Fruit fly (Drosophila melanogaster) whole organism, wandering third instar larva: Measurements from ENCODE around the gene ppk16.
A peak's percentile ranks its signal among the peaks of the same experiment; 100 is the strongest.

ENCODE experiments used
- Abd-B ChIP-seq: fragments of >200 bp; optimal IDR thresholded peaks from 2 replicates; lab custom pipeline; 2017; ENCODE audit warnings: missing biosample characterization, missing genetic modification characterization
- CG32264 ChIP-seq: fragments of 200-800 bp; sonication (Bioruptor generic); optimal IDR thresholded peaks from 2 replicates; lab custom pipeline; 2016; ENCODE audit warnings: missing biosample characterization, missing genetic modification characterization
- CrebA ChIP-seq: fragments of 200-800 bp; sonication (Bioruptor generic); optimal IDR thresholded peaks from 2 replicates; lab custom pipeline; 2016; ENCODE audit warnings: missing biosample characterization, mild to moderate bottlenecking, missing genetic modification characterization, borderline replicate concordance
- Dif ChIP-seq: fragments of 200-275, 200-300 bp; sonication (Bioruptor generic); optimal IDR thresholded peaks from 2 replicates; lab custom pipeline; 2018; ENCODE audit warnings: missing biosample characterization, missing genetic modification characterization; ENCODE audit not compliant: partially characterized antibody
- GATAd ChIP-seq: sonication (Bioruptor generic); optimal IDR thresholded peaks from 2 replicates; lab custom pipeline; 2016; ENCODE audit warnings: missing biosample characterization, missing genetic modification characterization
- Hnf4 ChIP-seq: fragments of 200-800 bp; sonication (Bioruptor generic); optimal IDR thresholded peaks from 2 replicates; lab custom pipeline; 2016; ENCODE audit warnings: missing biosample characterization, mild to moderate bottlenecking, missing genetic modification characterization
- Hr83 ChIP-seq: fragments of 200-300 bp; sonication (Bioruptor generic); optimal IDR thresholded peaks from 2 replicates; lab custom pipeline; 2016; ENCODE audit warnings: missing biosample characterization, mild to moderate bottlenecking, missing genetic modification characterization, moderate library complexity; ENCODE audit not compliant: poor library complexity, severe bottlenecking
- Jra ChIP-seq: sonication (Bioruptor generic); optimal IDR thresholded peaks from 2 replicates; lab custom pipeline; 2016; ENCODE audit warnings: missing biosample characterization, missing genetic modification characterization
- Mio ChIP-seq: sonication (Bioruptor generic); optimal IDR thresholded peaks from 2 replicates; lab custom pipeline; 2016; ENCODE audit warnings: missing biosample characterization, missing genetic modification characterization
- Myc ChIP-seq: fragments of >200 bp; optimal IDR thresholded peaks from 2 replicates; lab custom pipeline; 2017
- OdsH ChIP-seq: fragments of 200-800 bp; sonication (Bioruptor generic); optimal IDR thresholded peaks from 2 replicates; lab custom pipeline; 2016; ENCODE audit warnings: missing biosample characterization, mild to moderate bottlenecking, missing genetic modification characterization
- Rel ChIP-seq, 2 experiments: fragments of 200-800 bp; sonication (Bioruptor generic) in 1 of 2; optimal IDR thresholded peaks; 2 replicates in 1 of 2; 3 replicates in 1 of 2; lab custom pipeline; 2016 to 2019; ENCODE audit warnings: mild to moderate bottlenecking in 2 of 2, missing biosample characterization in 2 of 2, missing genetic modification characterization in 2 of 2, moderate library complexity in 1 of 2
- br ChIP-seq: fragments of 200-800 bp; sonication (Bioruptor generic); optimal IDR thresholded peaks from 2 replicates; lab custom pipeline; 2016; ENCODE audit warnings: missing biosample characterization, missing genetic modification characterization
- brk ChIP-seq: fragments of 200-800 bp; sonication (Bioruptor generic); optimal IDR thresholded peaks from 2 replicates; lab custom pipeline; 2016; ENCODE audit warnings: missing biosample characterization, mild to moderate bottlenecking, missing genetic modification characterization
- dl ChIP-seq, 2 experiments: fragments of 175-275, 200-275 bp in 1 of 2; fragments of 200-275 bp in 1 of 2; sonication (Bioruptor generic); optimal IDR thresholded peaks; lab custom pipeline; 2018; ENCODE audit warnings: mild to moderate bottlenecking in 2 of 2, missing biosample characterization in 2 of 2, missing genetic modification characterization in 2 of 2, moderate library complexity in 2 of 2; ENCODE audit not compliant: partially characterized antibody in 2 of 2, insufficient read depth in 1 of 2
- dsf ChIP-seq: sonication (Bioruptor generic); optimal IDR thresholded peaks from 2 replicates; lab custom pipeline; 2016; ENCODE audit warnings: missing biosample characterization, missing genetic modification characterization, borderline replicate concordance
- ey ChIP-seq: fragments of 200-800 bp; sonication (Bioruptor generic); optimal IDR thresholded peaks from 2 replicates; lab custom pipeline; 2016; ENCODE audit warnings: missing biosample characterization, missing genetic modification characterization
- foxo ChIP-seq, 2 experiments: fragments of 200-800 bp; sonication (Bioruptor generic); optimal IDR thresholded peaks; 2 replicates in 1 of 2; 3 replicates in 1 of 2; lab custom pipeline; 2016 to 2017; ENCODE audit warnings: missing biosample characterization in 2 of 2, missing genetic modification characterization in 2 of 2
- fru ChIP-seq: fragments of 200-800 bp; sonication (Bioruptor generic); optimal IDR thresholded peaks from 3 replicates; lab custom pipeline; 2016; ENCODE audit warnings: missing biosample characterization, mild to moderate bottlenecking, missing genetic modification characterization
- h ChIP-seq: fragments of 200-800 bp; sonication (Bioruptor generic); optimal IDR thresholded peaks from 3 replicates; lab custom pipeline; 2016; ENCODE audit warnings: missing biosample characterization, mild to moderate bottlenecking, missing genetic modification characterization
- pan ChIP-seq: fragments of >200 bp; optimal IDR thresholded peaks from 2 replicates; lab custom pipeline; 2017
- psq ChIP-seq: fragments of 200-800 bp; sonication (Bioruptor generic); optimal IDR thresholded peaks from 3 replicates; lab custom pipeline; 2017; ENCODE audit warnings: missing biosample characterization, mild to moderate bottlenecking, missing genetic modification characterization, moderate library complexity
- rgr ChIP-seq: fragments of 200-800 bp; sonication (Bioruptor generic); optimal IDR thresholded peaks from 3 replicates; lab custom pipeline; 2016; ENCODE audit warnings: missing biosample characterization, mild to moderate bottlenecking, missing genetic modification characterization
- sage ChIP-seq: fragments of 200-800 bp; sonication (Bioruptor generic); optimal IDR thresholded peaks from 2 replicates; lab custom pipeline; 2016; ENCODE audit warnings: missing biosample characterization, mild to moderate bottlenecking, missing genetic modification characterization
- sv ChIP-seq: fragments of 200-800 bp; sonication (Bioruptor generic); optimal IDR thresholded peaks from 3 replicates; lab custom pipeline; 2016; ENCODE audit warnings: missing biosample characterization, missing genetic modification characterization
- tai ChIP-seq: sonication (Bioruptor generic); optimal IDR thresholded peaks from 2 replicates; lab custom pipeline; 2016; ENCODE audit warnings: missing biosample characterization, missing genetic modification characterization
- woc ChIP-seq: sonication (Bioruptor generic); optimal IDR thresholded peaks from 2 replicates; lab custom pipeline; 2016; ENCODE audit warnings: missing biosample characterization, mild to moderate bottlenecking, missing genetic modification characterization

Gene ppk16

dm6 chr2L:9774980-9775628, at the start of gene ppk16, which contains the start of gene ppk11:
Gene ppk16, minus strand, starts transcription at chr2L:9775030.
Gene ppk11, minus strand, starts transcription at chr2L:9775030.
- TF ChIP-seq Rel (GFP tag; optimal IDR thresholded peaks at IDR 0.05; lab: Kevin White, UChicago) (no peak), Rel (tag; optimal IDR thresholded peaks at IDR 0.05; lab: Kevin White, UChicago) (no peak), tai (GFP tag; lab: Kevin White, UChicago) (no peak), foxo (GFP tag; optimal IDR thresholded peaks at IDR 0.05; lab: Kevin White, UChicago) (no peak), CrebA (GFP tag; lab: Kevin White, UChicago) (no peak), br (GFP tag; lab: Kevin White, UChicago) (no peak), Jra (GFP tag; lab: Kevin White, UChicago) (no peak), Myc (lab: Kevin White, UChicago) (no peak)

DNA sequence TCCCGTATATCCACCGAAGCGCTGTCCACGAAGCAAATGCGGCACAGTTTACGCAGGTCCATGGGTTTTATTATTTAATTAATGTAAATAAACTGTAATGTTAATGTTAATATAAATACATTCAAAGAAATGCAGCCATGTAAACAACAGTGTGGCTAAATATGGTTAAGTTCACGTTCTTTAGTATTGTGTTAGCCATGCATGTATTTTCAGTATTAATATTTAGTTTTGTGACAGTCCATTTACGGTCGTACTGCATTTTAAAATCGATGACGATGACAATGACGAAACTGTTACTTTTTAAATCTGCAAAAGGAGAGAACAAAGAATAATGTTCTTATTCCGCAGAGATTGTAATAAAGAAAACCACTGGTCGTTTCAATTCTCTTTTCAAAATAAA, 18.1 kb upstream of the ppk16 start, which contains the start of gene CG13123:
CG13123 (minus strand) TSS at position 163 of the 400 bp plus-strand sequence.
- TF ChIP-seq brk = peak; percentile 58
- no peak for TF ChIP-seq Hr83
- TF ChIP-seq, all 38 proteins: peak for 1

dm6 chr2L:9790535-9790992, 15.7 kb upstream of the ppk16 start, which contains the start of gene CG4036:
Gene CG4036, plus strand, starts transcription at chr2L:9790882.
- TF ChIP-seq Hnf4 (peak; percentile 18), Rel (GFP tag; optimal IDR thresholded peaks at IDR 0.05; lab: Kevin White, UChicago) (no peak), Rel (tag; optimal IDR thresholded peaks at IDR 0.05; lab: Kevin White, UChicago) (peak; percentile 29), Dif (no peak), Myc (lab: Kevin White, UChicago) (peak; percentile 46)

DNA sequence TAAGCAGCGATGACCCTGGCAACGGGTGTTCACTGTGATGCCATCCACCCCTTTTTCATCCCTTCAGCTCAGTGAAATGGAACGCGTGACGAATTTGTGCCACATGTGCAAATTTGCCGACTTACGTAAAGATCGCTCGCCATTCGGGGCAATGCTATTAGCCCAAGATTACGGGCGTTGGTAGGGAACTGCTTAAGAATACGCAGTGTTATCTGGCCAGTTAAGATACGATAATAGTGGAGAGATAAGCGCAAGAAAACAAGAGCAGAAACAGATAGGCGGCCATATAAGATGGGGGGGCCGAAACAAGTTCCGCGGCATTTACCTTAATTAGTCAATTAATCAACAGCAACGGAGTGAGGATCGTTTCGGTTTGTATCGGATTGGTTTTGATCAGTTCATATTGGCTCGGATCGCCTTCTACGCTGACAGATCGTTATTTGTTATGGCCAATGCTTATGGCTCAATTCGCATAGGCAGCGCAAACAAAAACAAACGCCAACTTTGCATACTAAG, 11.1 kb upstream of the ppk16 start:
- TF ChIP-seq h (peak; percentile 29), Hnf4 (peak; percentile 39), OdsH (GFP tag; lab: Kevin White, UChicago) (peak; percentile 59), foxo (GFP tag; optimal IDR thresholded peaks at IDR 0.05; lab: Kevin White, UChicago) (peak in 1 of 2 experiments; percentile 12), Hr83 (peak; percentile 59), dsf (GFP tag; lab: Kevin White, UChicago) (no peak), rgr (GFP tag; lab: Kevin White, UChicago) (peak; percentile 59), br (GFP tag; lab: Kevin White, UChicago) (peak; percentile 69), GATAd (GFP tag; lab: Kevin White, UChicago) (no peak)

DNA sequence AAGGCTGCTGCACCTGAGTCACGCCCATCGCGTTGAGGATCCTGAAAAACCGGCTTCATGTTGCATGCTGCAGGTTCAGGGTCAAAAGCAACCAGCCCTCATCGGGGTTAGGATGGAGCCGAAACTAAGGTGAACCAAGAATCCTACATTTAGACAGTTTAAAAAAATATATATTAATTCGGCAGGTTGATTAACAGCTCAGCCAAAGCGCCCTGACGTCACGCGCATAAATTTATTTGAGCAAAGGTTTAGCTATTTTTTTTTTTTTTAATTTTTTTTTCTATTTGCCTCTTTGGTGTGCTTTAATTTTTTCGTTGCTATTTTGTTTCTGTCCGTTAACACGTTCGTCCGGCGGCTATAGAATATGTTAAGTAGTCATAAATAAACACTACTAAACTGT, 9.6 kb upstream of the ppk16 start:
- TF ChIP-seq woc (GFP tag; lab: Kevin White, UChicago) (no peak), fru (GFP tag; lab: Kevin White, UChicago) (no peak), Dif (no peak), psq (GFP tag; lab: Kevin White, UChicago) (no peak), ey (GFP tag; lab: Kevin White, UChicago) (no peak), sv (GFP tag; lab: Kevin White, UChicago) (no peak), h (no peak), GATAd (GFP tag; lab: Kevin White, UChicago) (no peak), pan (lab: Kevin White, UChicago) (no peak), brk (no peak), Mio (no peak), CG32264 (GFP tag; lab: Kevin White, UChicago) (no peak), sage (no peak)

DNA sequence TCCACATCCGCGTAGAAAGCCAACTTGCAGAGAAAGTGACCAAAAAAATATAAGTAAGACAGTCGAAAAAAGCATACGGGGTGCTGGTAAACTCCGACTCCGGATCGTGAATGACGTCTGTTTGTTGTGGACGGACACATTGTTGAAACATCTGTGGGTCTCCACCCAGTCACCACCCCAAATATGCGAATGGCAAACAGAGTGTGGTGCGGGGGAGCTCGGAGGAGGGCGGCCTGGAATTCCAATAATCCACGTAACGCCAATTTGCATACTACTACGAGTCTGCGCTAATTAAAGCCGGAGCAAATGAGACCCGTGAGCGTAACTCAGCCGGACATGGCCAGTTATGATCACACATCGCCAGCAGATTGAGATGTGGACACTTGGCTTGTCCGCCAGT, 8.3 kb upstream of the ppk16 start:
- TF ChIP-seq Hr83 (peak; percentile 67), Mio (no peak), Abd-B (no peak), h (peak; percentile 25), dl (GFP tag; optimal IDR thresholded peaks at IDR 0.05; lab: Kevin White, UChicago; ENCODE audit: insufficient read depth in 1 of 2, partially characterized antibody in 2 of 2) (no peak), Rel (GFP tag; optimal IDR thresholded peaks at IDR 0.05; lab: Kevin White, UChicago) (no peak), Rel (tag; optimal IDR thresholded peaks at IDR 0.05; lab: Kevin White, UChicago) (no peak)
